Worm (Caenorhabditis elegans) whole organism, L3 larva: ENCODE measurements around the gene clc-9.

ENCODE experiments used
- R02D3.7 ChIP-seq: fragments of 150-350 bp; optimal IDR thresholded peaks from 2 replicates; lab custom pipeline; 2014; ENCODE audit warnings: missing biosample characterization, missing genetic modification characterization
- ZK546.5 ChIP-seq: sonication (generic microtip); optimal IDR thresholded peaks from 2 replicates; lab custom pipeline; 2017; ENCODE audit warnings: missing biosample characterization, missing genetic modification characterization
- aly-2 ChIP-seq: fragments of 150-350 bp; optimal IDR thresholded peaks from 2 replicates; lab custom pipeline; 2014; ENCODE audit warnings: missing biosample characterization, missing genetic modification characterization
- ama-1 ChIP-seq: fragments of 150-350 bp; optimal IDR thresholded peaks from 2 replicates; lab custom pipeline; 2018
- ceh-16 ChIP-seq: sonication (generic microtip); optimal IDR thresholded peaks from 2 replicates; lab custom pipeline; 2017; ENCODE audit warnings: missing biosample characterization, missing genetic modification characterization
- ceh-28 ChIP-seq: fragments of 150-350 bp; optimal IDR thresholded peaks from 2 replicates; lab custom pipeline; 2014; ENCODE audit warnings: missing biosample characterization, missing genetic modification reagents, missing genetic modification characterization
- ceh-82 ChIP-seq: fragments of 150-350 bp; optimal IDR thresholded peaks from 2 replicates; lab custom pipeline; 2014; ENCODE audit warnings: missing biosample characterization, missing genetic modification characterization
- ceh-9 ChIP-seq: sonication (generic microtip); optimal IDR thresholded peaks from 2 replicates; lab custom pipeline; 2018; ENCODE audit warnings: missing biosample characterization, missing genetic modification characterization
- daf-12 ChIP-seq: fragments of 150-350 bp; optimal IDR thresholded peaks from 2 replicates; lab custom pipeline; 2014; ENCODE audit warnings: missing biosample characterization, missing genetic modification reagents, missing genetic modification characterization
- egl-5 ChIP-seq: fragments of 150-350 bp; optimal IDR thresholded peaks from 2 replicates; lab custom pipeline; 2017; ENCODE audit warnings: missing biosample characterization, missing genetic modification reagents, missing genetic modification characterization, inconsistent platforms
- elt-1 ChIP-seq: fragments of 150-350 bp; optimal IDR thresholded peaks from 2 replicates; lab custom pipeline; 2014; ENCODE audit warnings: missing biosample characterization, missing genetic modification characterization
- elt-2 ChIP-seq: sonication (generic microtip); optimal IDR thresholded peaks from 2 replicates; lab custom pipeline; 2016; ENCODE audit warnings: missing genetic modification reagents, mild to moderate bottlenecking, missing genetic modification characterization, missing compliant biosample characterization
- elt-3 ChIP-seq, 3 experiments: fragments of 150-350 bp in 1 of 3; sonication (generic microtip) in 2 of 3; optimal IDR thresholded peaks; 2 replicates in 2 of 3; 4 replicates in 1 of 3; lab custom pipeline; 2014 to 2017; ENCODE audit warnings: missing biosample characterization in 3 of 3, missing genetic modification characterization in 3 of 3
- fkh-10 ChIP-seq: sonication (generic microtip); optimal IDR thresholded peaks from 2 replicates; lab custom pipeline; 2017; ENCODE audit warnings: missing biosample characterization, missing genetic modification reagents, missing genetic modification characterization
- hmg-11 ChIP-seq: sonication (generic microtip); optimal IDR thresholded peaks from 2 replicates; lab custom pipeline; 2016; ENCODE audit warnings: missing genetic modification characterization, missing compliant biosample characterization
- lsy-12 ChIP-seq: sonication (generic microtip); optimal IDR thresholded peaks from 2 replicates; lab custom pipeline; 2016; ENCODE audit warnings: mild to moderate bottlenecking, missing genetic modification characterization, missing compliant biosample characterization
- mdl-1 ChIP-seq: fragments of 150-350 bp; optimal IDR thresholded peaks from 2 replicates; lab custom pipeline; 2014; ENCODE audit warnings: missing biosample characterization, missing genetic modification characterization
- nfya-1 ChIP-seq: sonication (generic microtip); optimal IDR thresholded peaks from 2 replicates; lab custom pipeline; 2017; ENCODE audit warnings: missing genetic modification characterization, mild to moderate bottlenecking, missing compliant biosample characterization, antibody characterized with exemption, moderate library complexity; ENCODE audit not compliant: insufficient read depth
- nhr-11 ChIP-seq: fragments of 150-350 bp; optimal IDR thresholded peaks from 2 replicates; lab custom pipeline; 2014; ENCODE audit warnings: missing biosample characterization, missing genetic modification characterization
- nhr-23 ChIP-seq: fragments of 150-350 bp; optimal IDR thresholded peaks from 2 replicates; lab custom pipeline; 2014; ENCODE audit warnings: missing biosample characterization, missing genetic modification reagents, missing genetic modification characterization
- nhr-237 ChIP-seq: fragments of 150-350 bp; optimal IDR thresholded peaks from 2 replicates; lab custom pipeline; 2014; ENCODE audit warnings: missing biosample characterization, missing genetic modification characterization
- nhr-28 ChIP-seq: fragments of 150-350 bp; optimal IDR thresholded peaks from 2 replicates; lab custom pipeline; 2014; ENCODE audit warnings: missing biosample characterization, missing genetic modification characterization
- nhr-43 ChIP-seq: sonication (generic microtip); optimal IDR thresholded peaks from 2 replicates; lab custom pipeline; 2016; ENCODE audit warnings: mild to moderate bottlenecking, missing genetic modification characterization, missing compliant biosample characterization; ENCODE audit not compliant: poor library complexity, severe bottlenecking
- nhr-76 ChIP-seq: fragments of 150-350 bp; sonication (generic microtip); optimal IDR thresholded peaks from 5 replicates; lab custom pipeline; 2014; ENCODE audit warnings: missing biosample characterization, missing genetic modification characterization
- nhr-77 ChIP-seq: fragments of 150-350 bp; optimal IDR thresholded peaks from 2 replicates; lab custom pipeline; 2014; ENCODE audit warnings: missing biosample characterization, missing genetic modification characterization
- pha-4 ChIP-seq: fragments of 150-350 bp; optimal IDR thresholded peaks from 2 replicates; lab custom pipeline; 2014; ENCODE audit warnings: missing biosample characterization, missing genetic modification reagents, missing genetic modification characterization
- sea-2 ChIP-seq: fragments of 150-350 bp; sonication (generic microtip); optimal IDR thresholded peaks from 4 replicates; lab custom pipeline; 2014; ENCODE audit warnings: missing biosample characterization, missing genetic modification reagents, missing genetic modification characterization
- skn-1 ChIP-seq: fragments of 150-350 bp; optimal IDR thresholded peaks from 2 replicates; lab custom pipeline; 2014; ENCODE audit warnings: missing biosample characterization, missing genetic modification characterization
- snpc-4 ChIP-seq: fragments of 150-350 bp; optimal IDR thresholded peaks from 2 replicates; lab custom pipeline; 2014; ENCODE audit warnings: missing biosample characterization, missing genetic modification characterization
- tbx-2 ChIP-seq: sonication (generic microtip); optimal IDR thresholded peaks from 2 replicates; lab custom pipeline; 2016; ENCODE audit warnings: mild to moderate bottlenecking, missing genetic modification characterization, missing compliant biosample characterization
- unc-39 ChIP-seq: sonication (generic microtip); optimal IDR thresholded peaks from 4 replicates; lab custom pipeline; 2017; ENCODE audit warnings: missing biosample characterization, missing genetic modification characterization
- unc-62 ChIP-seq: fragments of 150-350 bp; sonication (generic microtip); optimal IDR thresholded peaks from 4 replicates; lab custom pipeline; 2014; ENCODE audit warnings: missing biosample characterization, missing genetic modification reagents, missing genetic modification characterization
- ztf-11 ChIP-seq: fragments of 150-350 bp; optimal IDR thresholded peaks from 2 replicates; lab custom pipeline; 2014; ENCODE audit warnings: missing biosample characterization, missing genetic modification characterization
- ztf-4 ChIP-seq: fragments of 150-350 bp; optimal IDR thresholded peaks from 2 replicates; lab custom pipeline; 2014; ENCODE audit warnings: missing biosample characterization, missing genetic modification characterization

The clc-9 gene

ce11 chrIV:11112641-11113040 is at the start of gene clc-9:
Gene clc-9 (plus strand): TSS chrIV:11112941.
- TF ChIP-seq R02D3.7, result no peak
- TF ChIP-seq snpc-4 (tag; lab: Kevin White, UChicago), result no peak

DNA sequence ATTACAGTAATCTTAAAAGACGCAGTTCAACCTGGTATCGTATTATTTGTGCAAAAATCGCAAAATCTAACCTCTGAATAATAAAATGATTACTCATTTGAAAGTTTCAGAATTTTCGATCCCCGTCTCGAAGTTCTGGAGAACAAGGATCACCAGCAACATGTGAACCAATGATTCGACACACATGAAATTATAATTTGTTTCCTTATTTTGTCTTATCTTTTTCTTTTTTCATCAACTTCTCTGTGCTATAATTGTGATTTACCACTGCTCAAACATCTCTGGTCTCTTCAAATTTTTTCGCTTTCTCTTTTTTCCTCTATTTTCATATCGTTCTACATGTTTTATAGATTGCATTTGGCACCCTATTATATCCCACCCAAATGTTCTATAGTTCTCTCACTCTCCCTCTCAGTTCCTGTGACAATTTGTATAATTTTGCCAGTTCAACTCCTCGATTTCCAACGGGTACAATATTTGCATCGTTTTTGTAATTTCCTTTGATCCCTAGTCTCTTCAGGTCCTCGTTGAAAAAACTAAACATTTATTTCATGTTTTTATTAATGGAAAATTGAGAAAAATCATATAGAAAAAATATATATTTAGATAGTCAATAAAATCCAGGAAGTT is 49.6 kb upstream of the clc-9 start:
- TF ChIP-seq elt-3 (tag; optimal IDR thresholded peaks at IDR 0.05; lab: Kevin White, UChicago) (no peak), nhr-237 (no peak), ZK546.5 (tag; lab: Kevin White, UChicago) (no peak), nhr-43 (tag; lab: Kevin White, UChicago) (no peak), lsy-12 (tag; lab: Kevin White, UChicago) (no peak), hmg-11 (tag; lab: Kevin White, UChicago) (no peak), daf-12 (tag; lab: Kevin White, UChicago) (peak; percentile 28), ceh-82 (peak; percentile 4), nfya-1 (peak; percentile 32), nhr-77 (tag; lab: Kevin White, UChicago) (no peak), sea-2 (GFP tag; lab: Kevin White, UChicago) (no peak), ama-1 (lab: Kevin White, UChicago) (no peak), ceh-9 (tag; lab: Kevin White, UChicago) (no peak), ceh-28 (peak; percentile 41), unc-39 (no peak), pha-4 (tag; lab: Kevin White, UChicago) (no peak), tbx-2 (tag; lab: Kevin White, UChicago) (no peak), elt-1 (tag; lab: Kevin White, UChicago) (no peak)

- TF ChIP-seq ztf-11, result no peak
- TF ChIP-seq elt-2 (tag; lab: Kevin White, UChicago), result no peak
- no peak for TF ChIP-seq mdl-1
- TF ChIP-seq hmg-11 (tag; lab: Kevin White, UChicago), result no peak
- TF ChIP-seq nhr-77 (tag; lab: Kevin White, UChicago), result no peak
- TF ChIP-seq ztf-4 (tag; lab: Kevin White, UChicago), result no peak
- TF ChIP-seq ama-1 (lab: Kevin White, UChicago), result peak; percentile 55
- no peak for TF ChIP-seq nhr-23 (tag; lab: Kevin White, UChicago)
- TF ChIP-seq pha-4 (tag; lab: Kevin White, UChicago), result no peak
- TF ChIP-seq nfya-1, result peak; percentile 84
- no peak for TF ChIP-seq skn-1
- TF ChIP-seq nhr-237, result no peak
- peak; percentile 63 for TF ChIP-seq egl-5
- TF ChIP-seq ceh-28, result no peak
Observed at ce11 chrIV:11063962-11064361, 48.8 kb upstream of the clc-9 start, which contains the start of gene ttr-16. Gene ttr-16 (minus strand): TSS chrIV:11064137.

ce11 chrIV:11067003-11067402 is 45.7 kb upstream of the clc-9 start, which contains the start of gene ttr-17:
Gene ttr-17 (minus strand): TSS chrIV:11067026.
- peak; percentile 4 for TF ChIP-seq nfya-1
- no peak for TF ChIP-seq nhr-28 (tag; lab: Kevin White, UChicago)
- no peak for TF ChIP-seq ceh-9 (tag; lab: Kevin White, UChicago)

ce11 chrIV:11068314-11068713 is 44.4 kb upstream of the clc-9 start:
- peak; percentile 40 for TF ChIP-seq egl-5
- TF ChIP-seq mdl-1, result no peak
- peak; percentile 83 for TF ChIP-seq unc-62 (GFP tag; lab: Kevin White, UChicago)
- TF ChIP-seq ZK546.5 (tag; lab: Kevin White, UChicago), result no peak
- TF ChIP-seq nhr-76, result no peak
- no peak for TF ChIP-seq ceh-16 (tag; lab: Kevin White, UChicago)
- no peak for TF ChIP-seq aly-2
- no peak for TF ChIP-seq ceh-28
- peak; percentile 68 for TF ChIP-seq nhr-11 (tag; lab: Kevin White, UChicago)
- TF ChIP-seq nfya-1, result peak; percentile 47
- no peak for TF ChIP-seq pha-4 (tag; lab: Kevin White, UChicago)
- TF ChIP-seq fkh-10 (GFP tag; lab: Kevin White, UChicago), result no peak
- no peak for TF ChIP-seq sea-2 (GFP tag; lab: Kevin White, UChicago)
- no peak for TF ChIP-seq unc-39
